Worm (Caenorhabditis elegans) whole organism, midembryonic: Measurements from ENCODE around the gene F54D5.5.

Experiments
- T22C8.4 ChIP-seq: fragments of 200-800 bp; sonication (Bioruptor generic); IDR thresholded peaks from 2 replicates; pipeline ENCODE4 v1.3.6; 2022; ENCODE audit warnings: missing genetic modification characterization, missing compliant biosample characterization
- cog-1 ChIP-seq: sonication (generic microtip); optimal IDR thresholded peaks from 2 replicates; lab custom pipeline; 2016; ENCODE audit warnings: missing genetic modification characterization, missing compliant biosample characterization
- flt-1 ChIP-seq: fragments of 200-800 bp; sonication (Bioruptor generic); IDR thresholded peaks from 2 replicates; pipeline ENCODE4 v1.3.6; 2022; ENCODE audit warnings: missing genetic modification characterization, missing compliant biosample characterization
- med-1 ChIP-seq: sonication (generic microtip); optimal IDR thresholded peaks from 2 replicates; lab custom pipeline; 2017; ENCODE audit warnings: missing genetic modification characterization, mild to moderate bottlenecking, missing compliant biosample characterization, antibody characterized with exemption, missing genetic modification reagents; ENCODE audit not compliant: insufficient read depth
- ref-1 ChIP-seq: fragments of 200-800 bp; sonication (Bioruptor generic); conservative IDR thresholded peaks from 2 replicates; pipeline ENCODE4 v1.3.6; 2022; ENCODE audit warnings: missing genetic modification reagents, missing genetic modification characterization, missing compliant biosample characterization
- tab-1 ChIP-seq: fragments of 200-800 bp; sonication (Bioruptor generic); IDR thresholded peaks from 2 replicates; pipeline ENCODE4 v1.3.6; 2022; ENCODE audit warnings: missing genetic modification characterization, missing compliant biosample characterization
- ztf-23 ChIP-seq: fragments of 200-800 bp; sonication (Bioruptor generic); IDR thresholded peaks from 2 replicates; pipeline ENCODE4 v1.3.6; 2022; ENCODE audit warnings: missing genetic modification reagents, missing genetic modification characterization, missing compliant biosample characterization
- ztf-29 ChIP-seq: fragments of 200-800 bp; sonication (Bioruptor generic); IDR thresholded peaks from 2 replicates; pipeline ENCODE4 v1.3.6; 2022; ENCODE audit warnings: missing genetic modification reagents, missing genetic modification characterization, missing compliant biosample characterization

- no peak for TF ChIP-seq ztf-29 (GFP tag; lab: Robert Waterston, UW)
- no peak for TF ChIP-seq cog-1 (tag; lab: Kevin White, UChicago)
- TF ChIP-seq med-1 (GFP tag; lab: Kevin White, UChicago): no peak
- no peak for TF ChIP-seq flt-1 (GFP tag; lab: Robert Waterston, UW)
- no peak for TF ChIP-seq ref-1 (GFP tag; lab: Robert Waterston, UW)
- no peak for TF ChIP-seq tab-1
- no peak for TF ChIP-seq ztf-23 (GFP tag; lab: Robert Waterston, UW)
- TF ChIP-seq T22C8.4 (GFP tag; lab: Robert Waterston, UW): no peak
Measured at ce11 chrII:11578327-11578726, 11.5 kb upstream of the F54D5.5 start, which contains the start of gene smc-6.
